Worm (Caenorhabditis elegans) whole organism, L1 larva: ENCODE data around the gene F21D5.9.

Source experiments
- C04F5.9 ChIP-seq: sonication (generic microtip); optimal IDR thresholded peaks from 2 replicates; lab custom pipeline; 2016; ENCODE audit warnings: missing genetic modification characterization, missing compliant biosample characterization
- C34B4.2 ChIP-seq: sonication (generic microtip); optimal IDR thresholded peaks from 2 replicates; lab custom pipeline; 2017; ENCODE audit warnings: mild to moderate bottlenecking, missing genetic modification characterization, missing compliant biosample characterization
- F16B12.6 ChIP-seq: fragments of 150-350 bp; optimal IDR thresholded peaks from 2 replicates; lab custom pipeline; 2014; ENCODE audit warnings: missing biosample characterization, missing genetic modification characterization
- alr-1 ChIP-seq: fragments of 200-800 bp; sonication (Bioruptor generic); optimal IDR thresholded peaks from 2 replicates; lab custom pipeline; 2018; ENCODE audit warnings: borderline replicate concordance, mild to moderate bottlenecking, missing genetic modification characterization, missing compliant biosample characterization
- blmp-1 ChIP-seq: fragments of 150-350 bp; optimal IDR thresholded peaks from 2 replicates; lab custom pipeline; 2014; ENCODE audit warnings: missing biosample characterization, missing genetic modification characterization
- ceh-8 ChIP-seq: fragments of 200-800 bp; sonication (Bioruptor generic); optimal IDR thresholded peaks from 2 replicates; lab custom pipeline; 2018; ENCODE audit warnings: mild to moderate bottlenecking, missing genetic modification characterization, moderate library complexity, missing compliant biosample characterization
- ceh-82 ChIP-seq, 3 experiments: fragments of 150-350 bp in 1 of 3; sonication (generic microtip) in 2 of 3; optimal IDR thresholded peaks; 2 replicates each; lab custom pipeline; 2014 to 2017; ENCODE audit warnings: missing biosample characterization in 3 of 3, missing genetic modification characterization in 3 of 3
- ceh-90 ChIP-seq: sonication (generic microtip); optimal IDR thresholded peaks from 2 replicates; lab custom pipeline; 2016; ENCODE audit warnings: missing genetic modification characterization, missing compliant biosample characterization
- ces-1 ChIP-seq: fragments of 150-350 bp; optimal IDR thresholded peaks from 2 replicates; lab custom pipeline; 2014; ENCODE audit warnings: missing biosample characterization, missing genetic modification reagents, missing genetic modification characterization
- efl-1 ChIP-seq, 4 experiments: fragments of 150-350 bp; optimal IDR thresholded peaks in 3 of 4; peaks in 1 of 4; 1 replicate in 1 of 4; 2 replicates in 3 of 4; lab custom pipeline; 2014; ENCODE audit warnings: missing biosample characterization in 2 of 4, missing genetic modification characterization in 2 of 4, missing genetic modification reagents in 2 of 4
- egl-13 ChIP-seq: sonication (generic microtip); optimal IDR thresholded peaks from 2 replicates; lab custom pipeline; 2016; ENCODE audit warnings: missing genotype, missing genetic modification reagents, missing genetic modification characterization, missing compliant biosample characterization
- egl-27 ChIP-seq, 2 experiments: fragments of 150-350 bp in 1 of 2; sonication (generic microtip); optimal IDR thresholded peaks; 3 replicates each; lab custom pipeline; 2017 to 2018; ENCODE audit warnings: missing biosample characterization in 2 of 2, missing genetic modification characterization in 2 of 2, missing genetic modification reagents in 2 of 2
- elt-3 ChIP-seq, 6 experiments: fragments of 150-350 bp in 1 of 6; sonication (generic microtip); optimal IDR thresholded peaks; 2 replicates each; lab custom pipeline; 2017 to 2018; ENCODE audit warnings: missing biosample characterization in 6 of 6, missing genetic modification characterization in 6 of 6, inconsistent platforms in 1 of 6
- ets-5 ChIP-seq: fragments of 200-800 bp; sonication (Bioruptor generic); IDR thresholded peaks from 2 replicates; pipeline ENCODE4 v1.3.6; 2022; ENCODE audit warnings: missing genetic modification characterization, missing compliant biosample characterization
- fkh-4 ChIP-seq: sonication (generic microtip); optimal IDR thresholded peaks from 2 replicates; lab custom pipeline; 2016; ENCODE audit warnings: missing compliant biosample characterization, missing genetic modification characterization, borderline replicate concordance
- hlh-4 ChIP-seq: sonication (generic microtip); optimal IDR thresholded peaks from 2 replicates; lab custom pipeline; 2016; ENCODE audit warnings: mild to moderate bottlenecking, missing genetic modification characterization, missing compliant biosample characterization
- hpl-2 ChIP-seq: fragments of 150-350 bp; optimal IDR thresholded peaks from 2 replicates; lab custom pipeline; 2014; ENCODE audit warnings: missing biosample characterization, missing genetic modification reagents, missing genetic modification characterization
- irx-1 ChIP-seq: sonication (generic microtip); optimal IDR thresholded peaks from 2 replicates; lab custom pipeline; 2016; ENCODE audit warnings: missing genetic modification characterization, missing compliant biosample characterization
- isw-1 ChIP-seq: fragments of 200-800 bp; sonication (Bioruptor generic); IDR thresholded peaks from 2 replicates; pipeline ENCODE4 v1.3.6; 2022; ENCODE audit warnings: missing genetic modification characterization, missing compliant biosample characterization
- lin-14 ChIP-seq: fragments of 200-800 bp; sonication (Bioruptor generic); optimal IDR thresholded peaks from 2 replicates; lab custom pipeline; 2018; ENCODE audit warnings: mild to moderate bottlenecking, missing genetic modification characterization, moderate library complexity, missing compliant biosample characterization
- lin-15B ChIP-seq: fragments of 150-350 bp; sonication (generic microtip); optimal IDR thresholded peaks from 3 replicates; lab custom pipeline; 2014; ENCODE audit warnings: missing biosample characterization, missing genetic modification characterization
- lin-39 ChIP-seq: fragments of 150-350 bp; optimal IDR thresholded peaks from 2 replicates; lab custom pipeline; 2014; ENCODE audit warnings: missing biosample characterization, missing genetic modification reagents, missing genetic modification characterization
- lsy-2 ChIP-seq, 2 experiments: fragments of 150-350 bp; optimal IDR thresholded peaks; 2 replicates each; lab custom pipeline; 2014; ENCODE audit warnings: missing biosample characterization in 2 of 2, missing genetic modification characterization in 2 of 2
- mab-9 ChIP-seq: fragments of 200-800 bp; sonication (Bioruptor generic); IDR thresholded peaks from 2 replicates; pipeline ENCODE4 v1.3.6; 2022; ENCODE audit warnings: missing genetic modification reagents, missing genetic modification characterization, missing compliant biosample characterization
- mdl-1 ChIP-seq, 2 experiments: fragments of 150-350 bp; optimal IDR thresholded peaks; 2 replicates each; lab custom pipeline; 2014 to 2017; ENCODE audit warnings: missing biosample characterization in 2 of 2, missing genetic modification characterization in 2 of 2, inconsistent platforms in 1 of 2
- mef-2 ChIP-seq: fragments of 150-350 bp; optimal IDR thresholded peaks from 2 replicates; lab custom pipeline; 2014; ENCODE audit warnings: missing biosample characterization, missing genetic modification characterization
- nhr-11 ChIP-seq: fragments of 150-350 bp; optimal IDR thresholded peaks from 2 replicates; lab custom pipeline; 2014; ENCODE audit warnings: missing biosample characterization, missing genetic modification characterization
- nhr-12 ChIP-seq: sonication (generic microtip); optimal IDR thresholded peaks from 2 replicates; lab custom pipeline; 2017; ENCODE audit warnings: missing biosample characterization, missing genetic modification characterization
- nhr-19 ChIP-seq: fragments of 200-800 bp; sonication (Bioruptor generic); conservative IDR thresholded peaks from 2 replicates; pipeline ENCODE4 v1.3.6; 2022; ENCODE audit warnings: missing genetic modification characterization, missing compliant biosample characterization
- nhr-20 ChIP-seq: sonication (generic microtip); optimal IDR thresholded peaks from 2 replicates; lab custom pipeline; 2016; ENCODE audit warnings: mild to moderate bottlenecking, missing genetic modification characterization, missing compliant biosample characterization
- nhr-28 ChIP-seq: fragments of 150-350 bp; optimal IDR thresholded peaks from 2 replicates; lab custom pipeline; 2014; ENCODE audit warnings: missing biosample characterization, missing genetic modification characterization
- nhr-47 ChIP-seq: sonication (generic microtip); optimal IDR thresholded peaks from 2 replicates; lab custom pipeline; 2016; ENCODE audit warnings: mild to moderate bottlenecking, missing genetic modification characterization, moderate library complexity, missing compliant biosample characterization
- nhr-71 ChIP-seq: sonication (generic microtip); optimal IDR thresholded peaks from 2 replicates; lab custom pipeline; 2016; ENCODE audit warnings: mild to moderate bottlenecking, missing genetic modification characterization, moderate library complexity, missing compliant biosample characterization
- nhr-76 ChIP-seq: sonication (generic microtip); optimal IDR thresholded peaks from 2 replicates; lab custom pipeline; 2017; ENCODE audit warnings: missing biosample characterization, missing genetic modification characterization
- nhr-77 ChIP-seq: fragments of 150-350 bp; optimal IDR thresholded peaks from 2 replicates; lab custom pipeline; 2014; ENCODE audit warnings: missing biosample characterization, missing genetic modification characterization
- nhr-85 ChIP-seq: sonication (generic microtip); peaks from one replicate; lab custom pipeline; 2016; ENCODE audit warnings: missing genetic modification characterization, inconsistent platforms, missing compliant biosample characterization
- nhr-90 ChIP-seq: sonication (generic microtip); optimal IDR thresholded peaks from 2 replicates; lab custom pipeline; 2016; ENCODE audit warnings: mild to moderate bottlenecking, missing genetic modification characterization, missing compliant biosample characterization; ENCODE audit not compliant: poor library complexity
- pag-3 ChIP-seq: sonication (generic microtip); optimal IDR thresholded peaks from 2 replicates; lab custom pipeline; 2017; ENCODE audit warnings: missing genetic modification characterization, mild to moderate bottlenecking, missing compliant biosample characterization, antibody characterized with exemption, borderline replicate concordance; ENCODE audit not compliant: insufficient read depth
- pax-3 ChIP-seq: fragments of 200-800 bp; sonication (Bioruptor generic); optimal IDR thresholded peaks from 2 replicates; lab custom pipeline; 2018; ENCODE audit warnings: mild to moderate bottlenecking, missing genetic modification characterization, moderate library complexity, missing compliant biosample characterization
- pqm-1 ChIP-seq: sonication (generic microtip); optimal IDR thresholded peaks from 3 replicates; lab custom pipeline; 2017; ENCODE audit warnings: missing biosample characterization, missing genetic modification characterization
- skn-1 ChIP-seq: fragments of 150-350 bp; optimal IDR thresholded peaks from 2 replicates; lab custom pipeline; 2014; ENCODE audit warnings: missing biosample characterization, missing genetic modification characterization
- snpc-4 ChIP-seq: fragments of 150-350 bp; optimal IDR thresholded peaks from 2 replicates; lab custom pipeline; 2014; ENCODE audit warnings: missing biosample characterization, missing genetic modification characterization
- snu-23 ChIP-seq: sonication (generic microtip); optimal IDR thresholded peaks from 2 replicates; lab custom pipeline; 2016; ENCODE audit warnings: missing genetic modification characterization, missing compliant biosample characterization
- sox-4 ChIP-seq: sonication (generic microtip); optimal IDR thresholded peaks from 2 replicates; lab custom pipeline; 2016; ENCODE audit warnings: missing genetic modification characterization, missing compliant biosample characterization
- sptf-1 ChIP-seq: fragments of 150-350 bp; optimal IDR thresholded peaks from 2 replicates; lab custom pipeline; 2014; ENCODE audit warnings: missing biosample characterization, missing genetic modification characterization
- swsn-7 ChIP-seq: sonication (generic microtip); optimal IDR thresholded peaks from 2 replicates; lab custom pipeline; 2016; ENCODE audit warnings: missing genetic modification characterization, missing compliant biosample characterization
- tbx-2 ChIP-seq: sonication (generic microtip); optimal IDR thresholded peaks from 2 replicates; lab custom pipeline; 2016; ENCODE audit warnings: missing genetic modification characterization, missing compliant biosample characterization
- tlp-1 ChIP-seq: fragments of 150-350 bp; optimal IDR thresholded peaks from 2 replicates; lab custom pipeline; 2014; ENCODE audit warnings: missing biosample characterization, missing genetic modification characterization
- unc-130 ChIP-seq: fragments of 150-350 bp; optimal IDR thresholded peaks from 2 replicates; lab custom pipeline; 2017; ENCODE audit warnings: missing biosample characterization, missing genetic modification characterization, inconsistent platforms
- unc-30 ChIP-seq: sonication (generic microtip); optimal IDR thresholded peaks from 2 replicates; lab custom pipeline; 2017; ENCODE audit warnings: missing biosample characterization, missing genetic modification characterization
- unc-86 ChIP-seq: sonication (generic microtip); optimal IDR thresholded peaks from 2 replicates; lab custom pipeline; 2016; ENCODE audit warnings: missing genetic modification characterization, missing compliant biosample characterization
- zip-4 ChIP-seq: fragments of 200-800 bp; sonication (Bioruptor generic); optimal IDR thresholded peaks from 2 replicates; lab custom pipeline; 2018; ENCODE audit warnings: mild to moderate bottlenecking, missing genetic modification characterization, moderate library complexity, missing compliant biosample characterization
- ztf-11 ChIP-seq, 2 experiments: sonication (generic microtip); optimal IDR thresholded peaks; 2 replicates each; lab custom pipeline; 2016 to 2017; ENCODE audit warnings: missing genetic modification characterization in 2 of 2, missing biosample characterization in 1 of 2, missing compliant biosample characterization in 1 of 2
- ztf-4 ChIP-seq: fragments of 150-350 bp; optimal IDR thresholded peaks from 2 replicates; lab custom pipeline; 2014; ENCODE audit warnings: missing biosample characterization, missing genetic modification characterization

Gene F21D5.9

DNA sequence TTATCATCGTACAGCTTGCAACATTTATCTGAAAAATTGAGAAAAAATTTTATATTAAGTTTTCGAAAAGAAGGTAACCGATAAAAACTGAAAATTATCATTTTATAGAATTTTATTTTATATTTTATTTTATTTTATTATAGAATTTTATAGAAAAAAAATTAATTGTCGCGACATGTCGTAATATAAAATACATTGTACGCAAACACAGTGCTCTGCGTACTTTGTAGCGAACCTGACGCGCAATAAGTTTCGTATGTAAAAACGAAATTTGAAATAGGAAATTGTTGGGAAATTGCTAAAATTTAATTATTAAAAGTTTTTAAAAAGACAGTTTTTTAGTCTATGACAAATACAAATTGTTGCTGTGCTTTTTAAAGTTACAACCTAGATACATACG lies 32.3 kb upstream of the F21D5.9 start, which contains the start of the genes hst-1 and ints-6 (continued):
- TF ChIP-seq elt-3 (tag; optimal IDR thresholded peaks at IDR 0.05; lab: Kevin White, UChicago) (no peak), alr-1 (no peak), ztf-4 (tag; lab: Kevin White, UChicago) (no peak), nhr-47 (tag; lab: Kevin White, UChicago) (peak; percentile 32), C04F5.9 (tag; lab: Kevin White, UChicago) (no peak), ceh-90 (no peak), tlp-1 (tag; lab: Kevin White, UChicago) (no peak), ets-5 (GFP tag; lab: Robert Waterston, UW) (no peak), efl-1 (optimal IDR thresholded peaks at IDR 0.05; lab: Kevin White, UChicago) (peak; percentile 14 to 35), efl-1 (GFP tag; optimal IDR thresholded peaks at IDR 0.05 in 1 of 2; lab: Kevin White, UChicago) (peak; percentile 40 to 88), ces-1 (GFP tag; lab: Kevin White, UChicago) (no peak), snu-23 (GFP tag; lab: Kevin White, UChicago) (peak; percentile 46), pag-3 (tag; lab: Kevin White, UChicago) (no peak), mdl-1 (tag; optimal IDR thresholded peaks at IDR 0.05; lab: Kevin White, UChicago) (no peak), nhr-77 (tag; lab: Kevin White, UChicago) (no peak), lsy-2 (tag; optimal IDR thresholded peaks at IDR 0.05; lab: Kevin White, UChicago) (peak; percentile 40 to 56), ceh-82 (tag; optimal IDR thresholded peaks at IDR 0.05; lab: Kevin White, UChicago) (no peak), C34B4.2 (tag; lab: Kevin White, UChicago) (no peak), nhr-11 (tag; lab: Kevin White, UChicago) (no peak), egl-27 (tag; optimal IDR thresholded peaks at IDR 0.05; lab: Kevin White, UChicago) (no peak), tbx-2 (no peak), unc-86 (tag; lab: Kevin White, UChicago) (no peak), isw-1 (GFP tag; lab: Robert Waterston, UW) (no peak), egl-13 (no peak), lin-39 (tag; lab: Kevin White, UChicago) (no peak), hpl-2 (GFP tag; lab: Kevin White, UChicago) (no peak), hlh-4 (tag; lab: Kevin White, UChicago) (no peak), nhr-90 (no peak), blmp-1 (tag; lab: Kevin White, UChicago) (peak; percentile 4), lin-15B (tag; lab: Kevin White, UChicago) (no peak), zip-4 (GFP tag; lab: Kevin White, UChicago) (no peak), sptf-1 (tag; lab: Kevin White, UChicago) (no peak), sox-4 (tag; lab: Kevin White, UChicago) (no peak), fkh-4 (tag; lab: Kevin White, UChicago) (no peak), F16B12.6 (tag; lab: Kevin White, UChicago) (peak; percentile 76), nhr-76 (no peak), nhr-71 (peak; percentile 38), ceh-8 (GFP tag; lab: Kevin White, UChicago) (no peak), snpc-4 (tag; lab: Kevin White, UChicago) (no peak), swsn-7 (peak; percentile 9), pqm-1 (tag; lab: Kevin White, UChicago) (no peak), nhr-12 (no peak), skn-1 (tag; lab: Kevin White, UChicago) (peak; percentile 41), nhr-85 (tag; lab: Kevin White, UChicago) (no peak), lin-14 (GFP tag; lab: Kevin White, UChicago) (no peak), unc-30 (tag; lab: Kevin White, UChicago) (no peak), nhr-19 (GFP tag; lab: Robert Waterston, UW) (no peak), mab-9 (GFP tag; lab: Robert Waterston, UW) (no peak), pax-3 (tag; lab: Kevin White, UChicago) (no peak), ztf-11 (tag; optimal IDR thresholded peaks at IDR 0.05; lab: Kevin White, UChicago) (no peak), nhr-20 (tag; lab: Kevin White, UChicago) (peak; percentile 21), nhr-28 (tag; lab: Kevin White, UChicago) (no peak), irx-1 (tag; lab: Kevin White, UChicago) (no peak), mef-2 (no peak), unc-130 (tag; lab: Kevin White, UChicago) (no peak)
